Worm (Caenorhabditis elegans): Measurements from ENCODE around the gene C15F1.8.

Gene C15F1.8

DNA sequence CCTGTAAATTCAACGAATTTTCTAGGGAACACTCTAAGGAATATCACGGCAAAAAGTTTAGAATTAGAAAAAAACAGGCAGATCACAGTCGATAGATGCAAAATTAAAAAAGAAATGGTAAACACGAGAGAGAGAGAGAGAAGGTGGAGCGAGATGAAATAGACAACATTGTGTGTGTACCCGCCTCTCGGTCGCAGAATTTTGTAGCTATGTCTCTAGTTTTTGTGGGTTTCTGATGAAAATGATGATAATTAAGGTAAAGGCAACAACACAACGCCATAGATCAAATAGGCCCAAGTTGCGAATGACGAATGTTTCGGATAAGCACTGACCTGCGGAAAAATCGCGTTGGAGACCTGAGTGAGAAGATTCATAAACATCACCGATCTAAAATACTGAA is 4.1 kb downstream of the C15F1.8 start, which contains the start of gene sod-1 (continued):
- TF ChIP-seq saeg-2 (GFP tag; IDR thresholded peaks at IDR 0.05) = no peak
- no peak for TF ChIP-seq dmd-6 (GFP tag; IDR thresholded peaks at IDR 0.05)

DNA sequence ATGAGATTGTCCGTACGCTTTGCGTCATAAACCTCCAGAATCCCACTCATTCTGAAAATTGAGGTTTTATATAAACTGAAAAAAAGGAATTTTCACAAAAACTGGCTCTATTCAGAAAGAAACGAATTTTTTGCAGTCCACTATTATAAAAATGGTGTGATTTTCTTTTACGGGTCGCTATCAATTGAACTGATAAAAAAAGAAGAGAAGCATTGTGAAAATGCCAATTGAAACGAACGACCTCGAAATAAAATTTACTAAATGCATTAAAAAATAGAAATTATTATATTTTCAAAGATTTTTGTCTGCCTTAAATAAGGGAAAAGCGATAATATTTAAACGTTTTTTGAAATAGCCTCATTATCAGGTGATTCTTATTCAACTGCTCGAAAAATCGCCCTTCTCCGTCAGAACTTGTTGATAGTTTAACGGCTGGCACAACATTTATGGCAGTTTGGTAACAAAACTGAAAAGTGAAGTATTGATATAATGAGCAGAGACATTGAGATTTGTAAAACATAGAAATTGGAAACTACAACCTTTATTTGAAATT is 5.4 kb downstream of the C15F1.8 start, which contains the start of gene art-1:
Gene art-1 (minus strand): TSS at position 51 of the 553 bp plus-strand sequence.
- no peak for TF ChIP-seq madf-5 (GFP tag; IDR thresholded peaks at IDR 0.05)
- peak; percentile 52 for TF ChIP-seq dve-1 (tag; optimal IDR thresholded peaks at IDR 0.05; ENCODE audit: insufficient read depth)
- peak; percentile 28 for TF ChIP-seq ama-1 (optimal IDR thresholded peaks at IDR 0.05)
- TF ChIP-seq nhr-111 (GFP tag; optimal IDR thresholded peaks at IDR 0.05) = no peak
- no peak for TF ChIP-seq mxl-2 (GFP tag; conservative IDR thresholded peaks at IDR 0.05)
- no peak for TF ChIP-seq daf-16 (GFP tag; optimal IDR thresholded peaks at IDR 0.05)
- peak; percentile 45 for TF ChIP-seq daf-16 (tag; optimal IDR thresholded peaks at IDR 0.05)
- peak in 1 of 2 experiments; percentile 32 for TF ChIP-seq lsy-2 (tag; optimal IDR thresholded peaks at IDR 0.05)
- peak; percentile 49 for TF ChIP-seq aha-1 (tag)
- 0 out of 2 replicates have a peak, but pooled peaks have one; percentile 7 for TF ChIP-seq hmg-1.1 (GFP tag; IDR thresholded peaks at IDR 0.05)
- TF ChIP-seq php-3 (GFP tag; IDR thresholded peaks at IDR 0.05) = 0 out of 2 replicates have a peak, but pooled peaks have one; percentile 45
- peak; percentile 74 for TF ChIP-seq T20F7.1 (GFP tag; optimal IDR thresholded peaks at IDR 0.05)

DNA sequence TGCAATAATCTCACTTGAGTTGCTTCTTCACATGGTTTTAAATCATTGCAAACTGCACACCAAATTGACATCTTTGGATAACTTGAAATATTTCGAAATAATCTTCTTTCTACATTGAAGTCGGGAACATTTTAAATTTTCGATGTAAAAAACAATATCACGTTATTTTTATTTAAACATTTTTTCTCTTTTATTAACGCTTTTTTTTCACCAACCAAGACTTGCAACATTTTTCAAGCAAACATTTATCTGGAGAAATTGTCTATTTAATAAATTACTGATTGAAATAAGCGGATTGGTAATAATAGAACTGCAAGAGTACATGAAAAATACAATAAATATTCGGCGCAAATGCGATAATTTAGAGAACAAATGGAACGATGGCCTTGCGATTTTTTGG is 7.1 kb downstream of the C15F1.8 start, which contains the start of gene C15F1.5:
Gene C15F1.5 (minus strand): TSS at position 101 of the 400 bp plus-strand sequence.
- TF ChIP-seq daf-16 (GFP tag; optimal IDR thresholded peaks at IDR 0.05) (no peak), daf-16 (tag; optimal IDR thresholded peaks at IDR 0.05) (no peak), T20F7.1 (GFP tag; optimal IDR thresholded peaks at IDR 0.05) (peak; percentile 13)

DNA sequence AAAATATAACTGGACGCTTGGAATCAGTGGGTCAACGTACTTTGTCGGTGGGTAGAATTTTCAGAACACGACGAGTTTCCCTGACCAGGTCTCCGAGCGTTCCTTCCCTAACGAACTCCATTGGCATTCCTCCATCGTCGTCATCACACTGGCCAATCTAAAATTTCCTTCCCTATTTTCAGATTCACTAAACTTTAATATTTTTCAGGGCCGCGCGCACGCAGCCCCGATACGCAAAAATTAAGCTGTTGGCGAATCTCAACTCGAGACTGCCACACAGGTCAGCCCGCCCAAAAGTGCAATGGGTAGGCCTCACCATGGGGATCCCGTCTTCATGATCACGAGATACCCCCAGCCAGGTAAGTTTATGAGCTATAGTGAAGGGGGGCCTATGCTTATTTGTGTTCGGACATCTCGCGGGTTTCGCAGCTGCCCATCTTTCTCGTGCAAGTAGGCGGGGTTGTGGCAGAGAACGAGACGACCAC is 9.4 kb downstream of the C15F1.8 start:
- TF ChIP-seq snpc-1.2 (GFP tag; IDR thresholded peaks at IDR 0.05) = peak; percentile 82
- TF ChIP-seq hmg-1.1 (GFP tag; IDR thresholded peaks at IDR 0.05) = 0 out of 2 replicates have a peak, but pooled peaks have one; percentile 14
- TF ChIP-seq T20F7.1 (GFP tag; optimal IDR thresholded peaks at IDR 0.05) = peak; percentile 78
- peak; percentile 71 for TF ChIP-seq gei-8 (GFP tag; optimal IDR thresholded peaks at IDR 0.05)
- peak; percentile 52 for TF ChIP-seq aly-2 (tag; optimal IDR thresholded peaks at IDR 0.05)
- no peak for TF ChIP-seq ceh-62 (tag; optimal IDR thresholded peaks at IDR 0.05)
- peak; percentile 98 for TF ChIP-seq ama-1 (optimal IDR thresholded peaks at IDR 0.05)
- TF ChIP-seq lin-1 (GFP tag; IDR thresholded peaks at IDR 0.05) = peak; percentile 53; the same call in 1 of the 2 replicates
- TF ChIP-seq mxl-2 (GFP tag; conservative IDR thresholded peaks at IDR 0.05) = 0 out of 2 replicates have a peak, but pooled peaks have one; percentile 34
- peak; percentile 51 for TF ChIP-seq nhr-6 (tag; optimal IDR thresholded peaks at IDR 0.05)
- no peak for TF ChIP-seq nhr-28 (tag; optimal IDR thresholded peaks at IDR 0.05)
- no peak for TF ChIP-seq ZK337.2 (GFP tag; IDR thresholded peaks at IDR 0.05)
- TF ChIP-seq nhr-41 (GFP tag; IDR thresholded peaks at IDR 0.05) = 0 out of 2 replicates have a peak, but pooled peaks have one; percentile 50
- TF ChIP-seq unc-39 (tag; optimal IDR thresholded peaks at IDR 0.05) = no peak
- no peak for TF ChIP-seq nhr-11 (tag; optimal IDR thresholded peaks at IDR 0.05)
- TF ChIP-seq F37D6.2 (tag; optimal IDR thresholded peaks at IDR 0.05) = peak; percentile 34
- TF ChIP-seq rbr-2 (tag; optimal IDR thresholded peaks at IDR 0.05) = peak; percentile 80
- TF ChIP-seq ztf-11 (tag; optimal IDR thresholded peaks at IDR 0.05) = no peak
- TF ChIP-seq daf-8 (GFP tag; IDR thresholded peaks at IDR 0.05) = no peak
- TF ChIP-seq hif-1 (tag; optimal IDR thresholded peaks at IDR 0.05) = no peak
- TF ChIP-seq R02D3.7 (tag; optimal IDR thresholded peaks at IDR 0.05) = no peak
- peak; percentile 82 for TF ChIP-seq F49E8.2 (tag; optimal IDR thresholded peaks at IDR 0.05; ENCODE audit: borderline replicate concordance)
- TF ChIP-seq lin-29 (GFP tag; IDR thresholded peaks at IDR 0.05) = no peak
- peak; percentile 66 for TF ChIP-seq set-16 (GFP tag; IDR thresholded peaks at IDR 0.05)
- no peak for TF ChIP-seq egl-27 (tag; optimal IDR thresholded peaks at IDR 0.05)
- no peak for TF ChIP-seq tag-97 (GFP tag; IDR thresholded peaks at IDR 0.05)
- TF ChIP-seq zip-2 (tag; optimal IDR thresholded peaks at IDR 0.05) = peak; percentile 11
- no peak for TF ChIP-seq zfp-2 (tag; optimal IDR thresholded peaks at IDR 0.05)
- no peak for TF ChIP-seq madf-9 (GFP tag; conservative IDR thresholded peaks at IDR 0.05)
- peak; percentile 96 for TF ChIP-seq T26A8.4 (GFP tag; IDR thresholded peaks at IDR 0.05)
- TF ChIP-seq egl-43 (GFP tag; IDR thresholded peaks at IDR 0.05) = peak; percentile 88
- no peak for TF ChIP-seq nhr-10 (tag; optimal IDR thresholded peaks at IDR 0.05)
- peak; percentile 57 for TF ChIP-seq duxl-1 (tag; optimal IDR thresholded peaks at IDR 0.05; ENCODE audit: poor library complexity)
- no peak for TF ChIP-seq lin-15B (tag; optimal IDR thresholded peaks at IDR 0.05)
